Worm (Caenorhabditis elegans): ENCODE results near the gene T08G3.13.

T08G3.13 gene

ce11 chrV:16447735-16448134 is at the start of gene T08G3.13:
TSS of gene T08G3.13 (plus strand) at chrV:16448035.
- no peak for TF ChIP-seq egl-5 (tag; optimal IDR thresholded peaks at IDR 0.05)
- no peak for TF ChIP-seq pha-4 (tag; optimal IDR thresholded peaks at IDR 0.05)
- TF ChIP-seq ama-1 (optimal IDR thresholded peaks at IDR 0.05) = no peak
- TF ChIP-seq ceh-9 (tag; optimal IDR thresholded peaks at IDR 0.05) = no peak
- no peak for TF ChIP-seq nfya-1 (tag; optimal IDR thresholded peaks at IDR 0.05; ENCODE audit: insufficient read depth)
- no peak for TF ChIP-seq nhr-28 (tag; optimal IDR thresholded peaks at IDR 0.05)
- no peak for TF ChIP-seq elt-3 (tag; optimal IDR thresholded peaks at IDR 0.05)
- no peak for TF ChIP-seq ceh-82 (tag; optimal IDR thresholded peaks at IDR 0.05)
- no peak for TF ChIP-seq ztf-11 (tag; optimal IDR thresholded peaks at IDR 0.05)
- no peak for TF ChIP-seq nhr-43 (tag; optimal IDR thresholded peaks at IDR 0.05; ENCODE audit: poor library complexity, severe bottlenecking)
- no peak for TF ChIP-seq unc-39 (tag; optimal IDR thresholded peaks at IDR 0.05)
- TF ChIP-seq unc-62 (GFP tag; optimal IDR thresholded peaks at IDR 0.05) = no peak
- no peak for TF ChIP-seq elt-1 (tag; optimal IDR thresholded peaks at IDR 0.05)

DNA sequence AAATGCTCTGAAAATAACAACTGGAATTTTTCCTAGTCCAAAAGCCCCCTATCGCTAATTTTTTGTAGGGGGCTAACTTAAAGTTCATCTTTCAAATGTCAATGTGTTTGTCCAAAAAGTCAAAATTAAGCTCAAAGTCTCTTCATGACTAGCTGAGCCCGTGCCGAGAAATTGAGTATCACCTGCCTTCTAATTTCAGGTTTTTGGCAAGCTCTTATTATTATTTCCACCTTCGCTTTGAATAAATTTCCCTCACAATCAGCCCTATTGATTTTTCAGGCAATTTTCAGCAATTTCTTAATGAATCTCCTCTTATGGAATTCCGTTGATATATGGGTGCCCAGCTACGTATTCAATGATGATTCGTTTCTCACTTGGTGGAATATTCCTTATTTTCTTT is 48.4 kb upstream of the T08G3.13 start, which contains the start of gene sre-36:
Gene sre-36 (plus strand): TSS at position 301 of the 400 bp plus-strand sequence.
- TF ChIP-seq pha-4 (tag; optimal IDR thresholded peaks at IDR 0.05) = no peak

ce11 chrV:16401519-16401918 is 46.3 kb upstream of the T08G3.13 start, which contains the start of gene F13A7.14:
TSS of gene F13A7.14 (plus strand) at chrV:16401891.
- TF ChIP-seq tbx-2 (tag; optimal IDR thresholded peaks at IDR 0.05) = no peak
- TF ChIP-seq elt-3 (tag; optimal IDR thresholded peaks at IDR 0.05) = no peak
- TF ChIP-seq mml-1 (tag; optimal IDR thresholded peaks at IDR 0.05) = no peak
- TF ChIP-seq unc-39 (tag; optimal IDR thresholded peaks at IDR 0.05) = no peak
- TF ChIP-seq nhr-25 (tag; optimal IDR thresholded peaks at IDR 0.05) = peak; percentile 45
- no peak for TF ChIP-seq nhr-11 (tag; optimal IDR thresholded peaks at IDR 0.05)
- TF ChIP-seq mdl-1 (tag; optimal IDR thresholded peaks at IDR 0.05) = no peak
- peak; percentile 73 for TF ChIP-seq lsy-12 (tag; optimal IDR thresholded peaks at IDR 0.05)
- TF ChIP-seq zag-1 (tag; optimal IDR thresholded peaks at IDR 0.05) = no peak
- TF ChIP-seq lin-39 (tag; optimal IDR thresholded peaks at IDR 0.05) = peak; percentile 65
- TF ChIP-seq ztf-11 (tag; optimal IDR thresholded peaks at IDR 0.05) = no peak
- TF ChIP-seq pha-4 (tag; optimal IDR thresholded peaks at IDR 0.05) = peak; percentile 73
- peak; percentile 83 for TF ChIP-seq nfya-1 (tag; optimal IDR thresholded peaks at IDR 0.05; ENCODE audit: insufficient read depth)
- peak; percentile 63 for TF ChIP-seq hmg-11 (tag; optimal IDR thresholded peaks at IDR 0.05)
- TF ChIP-seq ZK546.5 (tag; optimal IDR thresholded peaks at IDR 0.05) = no peak
- TF ChIP-seq unc-62 (GFP tag; optimal IDR thresholded peaks at IDR 0.05) = no peak
- TF ChIP-seq daf-12 (tag; optimal IDR thresholded peaks at IDR 0.05) = no peak
- TF ChIP-seq snpc-4 (tag; optimal IDR thresholded peaks at IDR 0.05) = peak; percentile 88
- peak; percentile 41 for TF ChIP-seq elt-2 (tag; optimal IDR thresholded peaks at IDR 0.05)
- TF ChIP-seq egl-5 (tag; optimal IDR thresholded peaks at IDR 0.05) = no peak
- peak; percentile 16 for TF ChIP-seq ceh-28 (tag; optimal IDR thresholded peaks at IDR 0.05)
- peak; percentile 76 for TF ChIP-seq lin-15B (tag; optimal IDR thresholded peaks at IDR 0.05)
- no peak for TF ChIP-seq ceh-16 (tag; optimal IDR thresholded peaks at IDR 0.05)
- TF ChIP-seq ztf-4 (tag; optimal IDR thresholded peaks at IDR 0.05) = no peak
- TF ChIP-seq nhr-43 (tag; optimal IDR thresholded peaks at IDR 0.05; ENCODE audit: poor library complexity, severe bottlenecking) = peak; percentile 90
- no peak for TF ChIP-seq eor-1 (tag; optimal IDR thresholded peaks at IDR 0.05)
- peak; percentile 17 for TF ChIP-seq elt-1 (tag; optimal IDR thresholded peaks at IDR 0.05)
- peak; percentile 26 for TF ChIP-seq pqm-1 (tag; optimal IDR thresholded peaks at IDR 0.05)
- peak; percentile 14 for TF ChIP-seq fkh-10 (GFP tag; optimal IDR thresholded peaks at IDR 0.05)
- TF ChIP-seq nhr-23 (tag; optimal IDR thresholded peaks at IDR 0.05) = peak; percentile 81
- TF ChIP-seq egl-27 (tag; optimal IDR thresholded peaks at IDR 0.05) = no peak
- no peak for TF ChIP-seq nhr-77 (tag; optimal IDR thresholded peaks at IDR 0.05)
- TF ChIP-seq R02D3.7 (tag; optimal IDR thresholded peaks at IDR 0.05) = peak; percentile 59
- TF ChIP-seq ceh-9 (tag; optimal IDR thresholded peaks at IDR 0.05) = no peak
- TF ChIP-seq skn-1 (tag; optimal IDR thresholded peaks at IDR 0.05) = peak; percentile 29

DNA sequence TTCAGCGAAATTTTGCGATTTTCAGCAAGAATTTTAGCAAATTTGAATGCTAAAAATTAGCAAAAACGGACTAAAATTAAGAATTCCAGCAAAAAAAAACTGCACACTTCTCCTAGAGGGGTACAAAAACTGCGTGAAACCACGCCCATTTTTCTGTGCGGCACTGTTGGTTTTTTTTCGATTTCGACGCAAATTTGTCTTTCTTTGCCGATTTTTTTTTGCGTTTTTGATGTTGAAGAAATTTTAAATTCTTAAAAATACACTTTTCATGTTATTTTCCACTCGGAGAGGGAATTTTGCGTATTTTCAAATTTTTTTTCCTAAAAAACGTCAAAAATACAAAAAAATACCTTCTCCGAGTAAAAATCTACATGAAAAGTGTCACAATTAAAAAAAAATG is 43.9 kb upstream of the T08G3.13 start, which contains the start of gene syp-1:
Gene syp-1 (plus strand): TSS at position 301 of the 400 bp plus-strand sequence.
- TF ChIP-seq daf-12 (tag; optimal IDR thresholded peaks at IDR 0.05) (no peak), nfya-1 (tag; optimal IDR thresholded peaks at IDR 0.05; ENCODE audit: insufficient read depth) (no peak)
